Worm (Caenorhabditis elegans): ENCODE measurements around the gene mrps-35.

ce11 chrV:18967479-18968056 lies 13.5 kb upstream of the mrps-35 start, which contains the start of gene Y39B6A.43:
- TF ChIP-seq elt-2 (tag; optimal IDR thresholded peaks at IDR 0.05) (peak; percentile 88), aly-2 (tag; optimal IDR thresholded peaks at IDR 0.05) (peak; percentile 84), jun-1 (tag; optimal IDR thresholded peaks at IDR 0.05) (peak; percentile 95), fkh-10 (GFP tag; optimal IDR thresholded peaks at IDR 0.05) (peak; percentile 66), nhr-25 (tag; optimal IDR thresholded peaks at IDR 0.05) (peak; percentile 88), unc-62 (GFP tag; optimal IDR thresholded peaks at IDR 0.05) (peak; percentile 86)

All from whole organism, L3 larva.